Fruit fly (Drosophila melanogaster) ovary, adult (tissue): ENCODE data around the gene PGRP-LE.

Experiments used
- CG17801 ChIP-seq: fragments of 200-800 bp; optimal IDR thresholded peaks from 2 replicates; lab custom pipeline; 2019; ENCODE audit warnings: missing biosample characterization, mild to moderate bottlenecking, missing genetic modification characterization, moderate library complexity; ENCODE audit not compliant: partially characterized antibody

The PGRP-LE gene

dm6 chrX:15803764-15804563, at the start of gene PGRP-LE, which contains the start of gene sd:
TSS of gene PGRP-LE (minus strand) at chrX:15803880.
TSS of gene sd (plus strand) at chrX:15804370.
- TF ChIP-seq CG17801 (GFP tag; lab: Kevin White, UChicago): no peak

- TF ChIP-seq CG17801 (GFP tag; lab: Kevin White, UChicago): peak; percentile 56
Observed at dm6 chrX:15852815-15853542, 49.3 kb upstream of the PGRP-LE start, which contains the start of the genes UBL3 and CG15914. TSS of gene UBL3 (minus strand) at chrX:15853175. TSS of gene CG15914 (plus strand) at chrX:15853421.

- peak; percentile 19 for TF ChIP-seq CG17801 (GFP tag; lab: Kevin White, UChicago)
Observed at dm6 chrX:15849021-15849420, 45.3 kb upstream of the PGRP-LE start, which contains the start of gene sun. TSS of gene sun (minus strand) at chrX:15849258.

dm6 chrX:15844139-15844538, 40.5 kb upstream of the PGRP-LE start, which contains the start of the genes ArgRS and CG8578:
TSS of gene ArgRS (minus strand) at chrX:15844145.
TSS of gene CG8578 (plus strand) at chrX:15844476.
- peak; percentile 20 for TF ChIP-seq CG17801 (GFP tag; lab: Kevin White, UChicago)

- TF ChIP-seq CG17801 (GFP tag; lab: Kevin White, UChicago): no peak
Observed at dm6 chrX:15841346-15841745, 37.7 kb upstream of the PGRP-LE start.

dm6 chrX:15840003-15840402, 36.3 kb upstream of the PGRP-LE start:
- TF ChIP-seq CG17801 (GFP tag; lab: Kevin White, UChicago): no peak

- no peak for TF ChIP-seq CG17801 (GFP tag; lab: Kevin White, UChicago)
Observed at dm6 chrX:15837530-15837929, 33.9 kb upstream of the PGRP-LE start, which contains the start of gene CG8565. TSS of gene CG8565 (plus strand) at chrX:15837830.

- TF ChIP-seq CG17801 (GFP tag; lab: Kevin White, UChicago): no peak
Observed at dm6 chrX:15835393-15835792, 31.7 kb upstream of the PGRP-LE start, which contains the start of gene Chc. TSS of gene Chc (minus strand) at chrX:15835490.

dm6 chrX:15834594-15835236, 31.0 kb upstream of the PGRP-LE start:
- no peak for TF ChIP-seq CG17801 (GFP tag; lab: Kevin White, UChicago)

dm6 chrX:15833957-15834356, 30.3 kb upstream of the PGRP-LE start:
- no peak for TF ChIP-seq CG17801 (GFP tag; lab: Kevin White, UChicago)

- TF ChIP-seq CG17801 (GFP tag; lab: Kevin White, UChicago): no peak
Observed at dm6 chrX:15822363-15822762, 18.7 kb upstream of the PGRP-LE start.

- TF ChIP-seq CG17801 (GFP tag; lab: Kevin White, UChicago): no peak
Observed at dm6 chrX:15818608-15819184, 15.0 kb upstream of the PGRP-LE start.

- TF ChIP-seq CG17801 (GFP tag; lab: Kevin White, UChicago): no peak
Observed at dm6 chrX:15817823-15818222, 14.1 kb upstream of the PGRP-LE start.

- TF ChIP-seq CG17801 (GFP tag; lab: Kevin White, UChicago): no peak
Observed at dm6 chrX:15816905-15817304, 13.2 kb upstream of the PGRP-LE start.
